Fruit fly (Drosophila melanogaster): ENCODE data around the gene epsilonCOP.

Gene epsilonCOP

DNA sequence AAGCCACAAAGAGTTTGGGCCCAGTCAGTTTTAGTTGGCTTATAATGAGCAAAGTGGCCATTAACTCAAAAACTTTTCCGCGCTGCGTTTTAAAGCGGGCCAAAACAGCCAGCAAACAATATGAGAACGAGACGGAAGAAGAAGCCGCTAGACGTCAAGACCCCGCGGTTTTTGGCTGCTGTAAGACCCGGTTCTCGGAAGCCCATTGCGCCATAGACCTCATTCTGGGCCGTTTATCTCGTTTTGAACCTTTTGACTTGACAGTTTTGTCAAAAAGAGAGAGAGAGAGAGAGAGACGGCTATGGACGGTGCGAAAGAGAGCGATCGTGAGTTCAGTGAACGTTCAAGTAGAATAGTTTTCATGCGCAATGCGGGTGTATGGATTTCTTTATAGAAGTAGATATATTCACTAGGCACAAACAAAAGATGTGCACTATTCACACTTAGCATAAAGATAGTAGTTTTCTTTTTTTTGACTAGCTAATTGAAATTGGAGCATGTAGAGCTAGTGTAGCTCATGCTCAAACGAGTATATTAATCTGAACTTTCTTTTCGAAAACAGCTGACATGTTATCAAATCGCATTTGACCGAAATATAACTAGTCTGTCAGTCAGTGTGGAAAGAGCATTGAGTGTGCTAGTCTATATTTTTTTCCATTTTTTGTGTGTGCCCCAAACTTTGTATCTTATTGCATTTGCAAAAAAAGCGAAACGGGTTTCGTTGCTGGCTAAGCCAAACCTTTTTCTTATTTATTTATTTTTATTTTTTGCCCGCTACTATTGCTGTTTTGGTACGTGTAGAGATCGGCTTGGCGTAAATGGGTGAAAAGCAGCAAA is 14.2 kb downstream of the epsilonCOP start:
- TF ChIP-seq D1 (tag; optimal IDR thresholded peaks at IDR 0.05), result no peak
- no peak for TF ChIP-seq Pif1A (GFP tag; optimal IDR thresholded peaks at IDR 0.05)
- TF ChIP-seq fd96Ca (GFP tag; IDR thresholded peaks at IDR 0.05), result peak; percentile 50; the same call in 1 of the 3 replicates
- TF ChIP-seq CG15710 (tag; optimal IDR thresholded peaks at IDR 0.05), result no peak
- peak; percentile 37; the same call in 1 of the 2 replicates for TF ChIP-seq Ets98B (GFP tag; IDR thresholded peaks at IDR 0.05)
- TF ChIP-seq CG14655 (GFP tag; optimal IDR thresholded peaks at IDR 0.05), result no peak
- 0 out of 2 replicates have a peak, but pooled peaks have one; percentile 8 for TF ChIP-seq rn (GFP tag; IDR thresholded peaks at IDR 0.05)
- TF ChIP-seq CG12605 (GFP tag; IDR thresholded peaks at IDR 0.05), result peak; percentile 65; the same call in 1 of the 2 replicates
- TF ChIP-seq EcR (GFP tag; optimal IDR thresholded peaks at IDR 0.05), result peak; percentile 31
- TF ChIP-seq CG13204 (GFP tag; optimal IDR thresholded peaks at IDR 0.05), result no peak
- TF ChIP-seq CG17806 (tag; optimal IDR thresholded peaks at IDR 0.05), result no peak
- no peak for TF ChIP-seq CG9948 (tag; optimal IDR thresholded peaks at IDR 0.05)
- TF ChIP-seq CG10348 (GFP tag; IDR thresholded peaks at IDR 0.05), result no peak

dm6 chr2L:6503724-6504037 is 14.8 kb downstream of the epsilonCOP start:
- TF ChIP-seq EcR (GFP tag; optimal IDR thresholded peaks at IDR 0.05) (no peak), CG13204 (GFP tag; optimal IDR thresholded peaks at IDR 0.05) (no peak), fd96Ca (GFP tag; IDR thresholded peaks at IDR 0.05) (no peak), CG10348 (GFP tag; IDR thresholded peaks at IDR 0.05) (no peak), CG8159 (tag; optimal IDR thresholded peaks at IDR 0.05) (no peak), Ets98B (GFP tag; IDR thresholded peaks at IDR 0.05) (no peak)

dm6 chr2L:6508666-6509065 is 19.8 kb downstream of the epsilonCOP start:
- TF ChIP-seq CG12605 (GFP tag; IDR thresholded peaks at IDR 0.05) (no peak), CG4496 (GFP tag; IDR thresholded peaks at IDR 0.05) (peak; percentile 77), Ets98B (GFP tag; IDR thresholded peaks at IDR 0.05) (peak; percentile 62; the same call in 1 of the 2 replicates), CG34367 (tag; optimal IDR thresholded peaks at IDR 0.05) (no peak), CG8159 (tag; optimal IDR thresholded peaks at IDR 0.05) (no peak), Pif1A (GFP tag; optimal IDR thresholded peaks at IDR 0.05) (peak; percentile 64), CG15710 (tag; optimal IDR thresholded peaks at IDR 0.05) (peak; percentile 64), Snoo (tag; optimal IDR thresholded peaks at IDR 0.05) (peak; percentile 13), CG32121 (GFP tag; IDR thresholded peaks at IDR 0.05) (0 out of 2 replicates have a peak, but pooled peaks have one; percentile 42), CG8301 (tag; optimal IDR thresholded peaks at IDR 0.05) (peak; percentile 64), CG13204 (GFP tag; optimal IDR thresholded peaks at IDR 0.05) (no peak), CG17806 (tag; optimal IDR thresholded peaks at IDR 0.05) (peak; percentile 59), CG14655 (GFP tag; optimal IDR thresholded peaks at IDR 0.05) (peak; percentile 63), Pif1B (GFP tag; optimal IDR thresholded peaks at IDR 0.05) (peak; percentile 36), CG9948 (tag; optimal IDR thresholded peaks at IDR 0.05) (peak; percentile 49)

DNA sequence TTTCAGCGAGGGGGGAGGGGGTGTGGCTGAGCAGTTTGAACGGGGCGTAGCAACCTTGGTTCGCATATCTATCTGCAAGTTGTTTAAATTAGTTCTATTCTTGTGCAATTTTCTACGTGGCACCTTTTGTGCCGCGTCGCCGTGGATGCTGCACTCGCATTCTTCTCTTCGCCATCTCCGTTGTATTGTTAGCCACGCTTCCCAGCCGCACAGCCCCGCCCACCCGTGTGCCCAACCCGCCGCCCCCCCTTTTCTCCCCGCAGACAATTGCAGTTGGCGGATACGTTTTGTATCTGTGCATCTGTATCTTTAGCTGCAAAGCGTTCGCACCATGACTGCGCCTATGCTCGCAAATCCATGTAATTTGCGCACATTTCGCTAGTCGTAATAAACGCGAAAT is 25.1 kb downstream of the epsilonCOP start:
- TF ChIP-seq CG17806 (tag; optimal IDR thresholded peaks at IDR 0.05) (no peak), CG34367 (tag; optimal IDR thresholded peaks at IDR 0.05) (no peak), Ets98B (GFP tag; IDR thresholded peaks at IDR 0.05) (peak; percentile 58), EcR (GFP tag; optimal IDR thresholded peaks at IDR 0.05) (no peak), CG10348 (GFP tag; IDR thresholded peaks at IDR 0.05) (no peak), CG13204 (GFP tag; optimal IDR thresholded peaks at IDR 0.05) (no peak), CG8301 (tag; optimal IDR thresholded peaks at IDR 0.05) (no peak), CG15710 (tag; optimal IDR thresholded peaks at IDR 0.05) (no peak), CG32121 (GFP tag; IDR thresholded peaks at IDR 0.05) (peak; percentile 75), Snoo (tag; optimal IDR thresholded peaks at IDR 0.05) (no peak), gl (tag; optimal IDR thresholded peaks at IDR 0.05) (no peak), CG12605 (GFP tag; IDR thresholded peaks at IDR 0.05) (no peak), Pif1A (GFP tag; optimal IDR thresholded peaks at IDR 0.05) (no peak), Pif1B (GFP tag; optimal IDR thresholded peaks at IDR 0.05) (no peak), rn (GFP tag; IDR thresholded peaks at IDR 0.05) (no peak), CG9948 (tag; optimal IDR thresholded peaks at IDR 0.05) (no peak), CG8159 (tag; optimal IDR thresholded peaks at IDR 0.05) (no peak), CG14655 (GFP tag; optimal IDR thresholded peaks at IDR 0.05) (no peak), fd96Ca (GFP tag; IDR thresholded peaks at IDR 0.05) (peak; percentile 68; the same call in 2 of the 3 replicates), D1 (tag; optimal IDR thresholded peaks at IDR 0.05) (no peak), CG4496 (GFP tag; IDR thresholded peaks at IDR 0.05) (0 out of 3 replicates have a peak, but pooled peaks have one; percentile 45)

- no peak for TF ChIP-seq CG10348 (GFP tag; IDR thresholded peaks at IDR 0.05)
- TF ChIP-seq CG14655 (GFP tag; optimal IDR thresholded peaks at IDR 0.05), result no peak
- TF ChIP-seq D1 (tag; optimal IDR thresholded peaks at IDR 0.05), result peak; percentile 29
- TF ChIP-seq CG9948 (tag; optimal IDR thresholded peaks at IDR 0.05), result no peak
- no peak for TF ChIP-seq CG4496 (GFP tag; IDR thresholded peaks at IDR 0.05)
- TF ChIP-seq CG8301 (tag; optimal IDR thresholded peaks at IDR 0.05), result no peak
- TF ChIP-seq CG12605 (GFP tag; IDR thresholded peaks at IDR 0.05), result no peak
These were observed 38.1 kb downstream of the epsilonCOP start for dm6 chr2L:6526996-6527395.

dm6 chr2L:6530952-6531512 is 42.1 kb downstream of the epsilonCOP start:
- TF ChIP-seq D1 (tag; optimal IDR thresholded peaks at IDR 0.05) (no peak), CG14655 (GFP tag; optimal IDR thresholded peaks at IDR 0.05) (no peak), rn (GFP tag; IDR thresholded peaks at IDR 0.05) (no peak), CG13204 (GFP tag; optimal IDR thresholded peaks at IDR 0.05) (no peak), Snoo (tag; optimal IDR thresholded peaks at IDR 0.05) (no peak)
